Fruit fly (Drosophila melanogaster) whole organism: ENCODE results near the gene CG42613.

Experiments used
- CG8478 ChIP-seq: fragments of >200 bp; optimal IDR thresholded peaks from 2 replicates; lab custom pipeline; 2018; ENCODE audit warnings: inconsistent platforms
- Dll ChIP-seq: fragments of >200 bp; optimal IDR thresholded peaks from 2 replicates; lab custom pipeline; 2017
- EcR ChIP-seq, 2 experiments: fragments of >200 bp; optimal IDR thresholded peaks; 2 replicates each; lab custom pipeline; 2017; ENCODE audit warnings: missing biosample characterization in 2 of 2, missing genetic modification characterization in 2 of 2, missing genetic modification reagents in 2 of 2
- pan ChIP-seq: fragments of >200 bp; optimal IDR thresholded peaks from 2 replicates; lab custom pipeline; 2017
- psq ChIP-seq: fragments of >200 bp; optimal IDR thresholded peaks from 2 replicates; lab custom pipeline; 2017
- usp ChIP-seq: fragments of >200 bp; optimal IDR thresholded peaks from 2 replicates; lab custom pipeline; 2017; ENCODE audit warnings: missing biosample characterization, missing genetic modification characterization, mixed read lengths

CG42613 gene

dm6 chr3R:18913856-18914593 is 15.0 kb upstream of the CG42613 start:
- TF ChIP-seq EcR (GFP tag; optimal IDR thresholded peaks at IDR 0.05; lab: Kevin White, UChicago) (no peak), psq (lab: Kevin White, UChicago) (no peak), pan (no peak), CG8478 (lab: Kevin White, UChicago) (no peak), usp (GFP tag; lab: Kevin White, UChicago) (no peak)

dm6 chr3R:18914594-18915275 is 14.3 kb upstream of the CG42613 start, which contains the start of gene Xrp1:
Gene Xrp1 (plus strand): TSS chr3R:18914968.
- no peak for TF ChIP-seq usp (GFP tag; lab: Kevin White, UChicago)
- TF ChIP-seq pan: no peak
- no peak for TF ChIP-seq Dll (lab: Kevin White, UChicago)
- TF ChIP-seq CG8478 (lab: Kevin White, UChicago): no peak
- no peak for TF ChIP-seq EcR (GFP tag; optimal IDR thresholded peaks at IDR 0.05; lab: Kevin White, UChicago)
- TF ChIP-seq psq (lab: Kevin White, UChicago): no peak

DNA sequence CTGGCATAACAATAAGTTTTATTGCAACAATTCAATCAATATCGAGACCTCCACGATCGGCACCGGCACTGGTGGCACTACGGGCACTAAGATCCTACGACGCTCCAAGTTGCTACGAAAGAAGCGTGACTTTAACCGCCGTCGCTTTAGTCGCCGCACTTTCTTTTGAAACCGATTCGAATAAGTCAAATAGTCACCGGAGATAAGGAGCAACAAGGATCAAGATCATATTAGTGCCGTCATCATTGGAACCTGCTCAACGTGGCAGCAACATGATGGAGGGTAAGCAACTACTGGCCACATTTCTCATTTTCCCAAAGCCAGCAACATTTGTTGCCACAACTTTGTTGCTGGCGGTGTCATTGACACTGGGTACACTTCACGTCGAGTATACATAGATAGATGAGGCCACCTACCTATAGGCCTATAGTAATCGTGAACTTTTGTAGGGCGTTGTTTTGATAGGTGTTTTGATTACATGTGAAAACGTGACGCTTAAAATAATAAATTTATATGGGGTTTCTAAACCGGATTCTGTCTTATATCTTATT is 13.3 kb upstream of the CG42613 start:
- TF ChIP-seq pan (no peak), psq (lab: Kevin White, UChicago) (no peak), CG8478 (lab: Kevin White, UChicago) (no peak), usp (GFP tag; lab: Kevin White, UChicago) (no peak), Dll (lab: Kevin White, UChicago) (no peak), EcR (GFP tag; optimal IDR thresholded peaks at IDR 0.05; lab: Kevin White, UChicago) (no peak)

- TF ChIP-seq usp (GFP tag; lab: Kevin White, UChicago): no peak
These were observed 12.2 kb upstream of the CG42613 start for dm6 chr3R:18916715-18917253.

DNA sequence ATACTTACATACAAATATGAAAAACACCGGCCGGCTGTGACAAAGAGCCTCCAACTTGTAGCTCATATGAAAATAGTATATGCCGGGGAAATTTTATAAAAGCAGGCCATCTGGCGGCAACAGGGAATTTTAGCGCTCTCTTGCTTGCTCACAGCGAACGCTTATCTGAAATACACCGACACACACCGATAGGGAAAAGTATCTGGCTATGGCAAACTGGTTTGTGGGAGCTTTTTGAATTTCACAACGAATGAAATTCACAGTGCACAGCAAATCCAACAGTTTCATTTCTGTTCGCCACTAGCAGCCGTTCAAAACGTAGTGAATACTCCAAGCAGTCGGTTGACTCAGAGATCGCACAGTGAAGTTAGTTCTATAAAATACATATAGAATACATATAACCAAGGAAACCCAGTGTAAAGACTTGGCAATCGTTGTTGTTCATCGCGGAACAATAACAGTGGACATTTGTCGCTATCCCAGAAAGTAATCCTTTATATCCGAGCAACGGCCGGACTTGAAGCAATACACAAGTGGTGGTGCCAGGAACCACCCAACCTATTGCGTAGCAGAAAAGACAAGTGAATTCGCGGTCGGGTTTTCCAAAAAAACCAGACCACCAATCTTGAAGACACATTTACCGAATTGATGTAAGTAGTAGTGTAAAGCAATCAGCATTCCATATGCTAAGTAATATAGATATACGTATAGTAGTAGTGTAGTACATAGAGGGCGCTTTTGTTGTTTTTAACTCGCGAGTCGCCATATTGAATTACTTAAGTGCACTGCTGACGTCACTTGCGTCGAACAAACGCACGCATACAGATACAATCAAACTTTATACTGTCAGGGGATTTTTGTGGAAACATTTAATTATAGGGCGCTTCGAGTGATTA is 10.8 kb upstream of the CG42613 start:
- TF ChIP-seq pan (no peak), EcR (GFP tag; optimal IDR thresholded peaks at IDR 0.05; lab: Kevin White, UChicago) (peak in 1 of 2 experiments; percentile 13), CG8478 (lab: Kevin White, UChicago) (no peak)

DNA sequence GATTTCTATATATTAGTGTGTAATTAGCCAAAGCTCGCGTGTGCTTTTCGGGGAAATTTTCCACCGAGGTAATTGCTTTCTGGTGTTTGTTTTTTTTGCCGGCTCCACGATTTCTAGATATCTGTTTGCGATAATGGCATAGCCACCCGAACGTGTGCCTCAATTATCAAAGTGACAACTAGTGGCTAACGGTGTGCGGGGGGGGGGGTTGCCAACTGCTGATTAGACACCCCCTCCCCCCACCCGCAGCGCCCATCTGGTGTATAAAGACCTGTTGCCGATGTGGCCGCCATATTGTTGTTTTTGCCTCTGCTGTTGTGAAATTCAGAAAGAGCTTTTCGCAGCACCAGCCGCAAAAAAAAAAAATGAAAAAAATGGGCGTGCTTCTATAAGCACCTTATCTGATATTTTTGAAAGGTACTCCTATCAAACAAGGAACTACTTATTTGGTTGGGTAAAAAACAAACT is 10.1 kb upstream of the CG42613 start:
- TF ChIP-seq EcR (GFP tag; optimal IDR thresholded peaks at IDR 0.05; lab: Kevin White, UChicago): no peak
- no peak for TF ChIP-seq CG8478 (lab: Kevin White, UChicago)
- TF ChIP-seq usp (GFP tag; lab: Kevin White, UChicago): no peak
- TF ChIP-seq Dll (lab: Kevin White, UChicago): no peak
- no peak for TF ChIP-seq psq (lab: Kevin White, UChicago)
- TF ChIP-seq pan: no peak

- TF ChIP-seq CG8478 (lab: Kevin White, UChicago) (peak; percentile 62), EcR (GFP tag; optimal IDR thresholded peaks at IDR 0.05; lab: Kevin White, UChicago) (no peak)
These were observed 5.7 kb upstream of the CG42613 start for dm6 chr3R:18923208-18923761.

dm6 chr3R:18923802-18924635 is 5.0 kb upstream of the CG42613 start:
- TF ChIP-seq CG8478 (lab: Kevin White, UChicago) (peak; percentile 70), pan (no peak)

DNA sequence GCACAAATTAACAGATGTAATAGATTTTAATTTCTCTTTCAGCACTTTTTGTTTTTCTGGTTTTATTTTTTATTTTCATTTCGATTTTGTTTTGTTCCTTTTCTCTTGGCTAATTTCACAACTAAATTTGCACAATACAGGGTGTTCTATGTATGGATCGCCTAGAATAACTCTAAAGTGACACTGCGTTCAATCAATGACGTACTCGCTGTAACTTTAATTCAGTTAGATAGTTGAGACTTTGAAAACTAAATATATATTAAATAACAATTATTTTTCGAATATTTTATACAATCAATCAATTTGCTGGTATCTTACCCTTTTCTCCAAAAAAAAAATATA is 4.4 kb upstream of the CG42613 start:
- TF ChIP-seq pan (no peak), Dll (lab: Kevin White, UChicago) (no peak), psq (lab: Kevin White, UChicago) (no peak)

DNA sequence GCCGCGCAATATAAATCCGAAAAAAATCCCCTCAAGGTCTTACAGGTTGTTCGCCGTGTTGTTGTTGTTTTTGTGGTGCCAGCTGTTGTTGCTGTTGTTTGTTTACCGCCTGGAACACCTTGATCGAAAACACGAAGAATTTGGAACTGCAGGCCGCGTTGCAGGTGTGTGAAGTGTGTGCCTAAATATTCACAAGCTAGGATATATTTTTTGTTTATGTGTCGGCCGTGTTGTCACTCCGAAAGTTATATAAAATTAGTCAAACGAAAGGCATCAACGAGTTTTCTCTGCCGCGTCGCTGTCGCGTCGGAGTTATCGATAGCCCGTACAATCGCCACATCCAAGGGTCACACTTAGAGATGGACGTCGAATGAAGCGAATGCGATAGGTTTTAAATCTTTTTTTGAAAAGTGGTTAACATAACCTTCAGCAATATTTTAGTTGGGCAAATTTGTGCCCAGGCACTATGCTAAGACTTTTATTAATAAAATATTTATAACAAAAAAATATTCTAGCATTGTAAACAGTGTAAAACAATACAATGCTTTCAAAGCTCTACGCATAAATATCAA is 564 bp upstream of the CG42613 start, which contains the start of gene Mpc1:
Mpc1 (minus strand) TSS at position 314 of the 572 bp plus-strand sequence.
- TF ChIP-seq EcR (GFP tag; optimal IDR thresholded peaks at IDR 0.05; lab: Kevin White, UChicago): no peak
- no peak for TF ChIP-seq CG8478 (lab: Kevin White, UChicago)
- no peak for TF ChIP-seq Dll (lab: Kevin White, UChicago)
- TF ChIP-seq usp (GFP tag; lab: Kevin White, UChicago): no peak
- TF ChIP-seq pan: no peak
- no peak for TF ChIP-seq psq (lab: Kevin White, UChicago)
